Worm (Caenorhabditis elegans) whole organism, young adult: ENCODE data around the gene twk-5.

Experiments used
- B0019.2 ChIP-seq: fragments of 200-800 bp; sonication (Bioruptor generic); conservative IDR thresholded peaks from 2 replicates; pipeline ENCODE4 v1.3.6; 2022; ENCODE audit warnings: missing genetic modification reagents, missing genetic modification characterization, missing compliant biosample characterization
- B0261.1 ChIP-seq: sonication (generic microtip); optimal IDR thresholded peaks from 2 replicates; lab custom pipeline; 2016; ENCODE audit warnings: mild to moderate bottlenecking, missing genetic modification characterization, moderate library complexity, missing compliant biosample characterization
- B0336.3 ChIP-seq: fragments of 200-800 bp; sonication (Bioruptor generic); IDR thresholded peaks from 2 replicates; pipeline ENCODE4 v1.3.6; 2022; ENCODE audit warnings: missing genetic modification characterization, missing compliant biosample characterization
- C06A6.2 ChIP-seq: fragments of 200-800 bp; sonication (Bioruptor generic); conservative IDR thresholded peaks from 2 replicates; pipeline ENCODE4 v1.3.6; 2022; ENCODE audit warnings: missing genetic modification characterization, missing compliant biosample characterization
- C17E4.6 ChIP-seq: fragments of 200-800 bp; sonication (Bioruptor generic); IDR thresholded peaks from 2 replicates; pipeline ENCODE4 v1.3.6; 2022; ENCODE audit warnings: missing genetic modification reagents, missing genetic modification characterization, missing compliant biosample characterization
- D2030.7 ChIP-seq: fragments of 200-800 bp; sonication (Bioruptor generic); IDR thresholded peaks from 2 replicates; pipeline ENCODE4 v1.3.6; 2022; ENCODE audit warnings: missing genetic modification reagents, missing genetic modification characterization, missing compliant biosample characterization
- F22D6.2 ChIP-seq: sonication (generic microtip); optimal IDR thresholded peaks from 2 replicates; lab custom pipeline; 2016; ENCODE audit warnings: mild to moderate bottlenecking, missing genetic modification characterization, missing compliant biosample characterization
- F33H1.4 ChIP-seq: fragments of 200-800 bp; sonication (Bioruptor generic); IDR thresholded peaks from 2 replicates; pipeline ENCODE4 v1.3.6; 2022; ENCODE audit warnings: missing genetic modification reagents, missing genetic modification characterization, missing compliant biosample characterization
- F39B2.1 ChIP-seq: fragments of 200-800 bp; sonication (Bioruptor generic); IDR thresholded peaks from 2 replicates; pipeline ENCODE4 v1.3.6; 2022; ENCODE audit warnings: missing genetic modification reagents, missing genetic modification characterization, missing compliant biosample characterization
- F52B5.7 ChIP-seq: sonication (generic microtip); optimal IDR thresholded peaks from 2 replicates; lab custom pipeline; 2016; ENCODE audit warnings: mild to moderate bottlenecking, missing genetic modification characterization, missing compliant biosample characterization
- T07F8.4 ChIP-seq: sonication (generic microtip); optimal IDR thresholded peaks from 2 replicates; lab custom pipeline; 2016; ENCODE audit warnings: mild to moderate bottlenecking, missing genetic modification characterization, moderate library complexity, missing compliant biosample characterization
- Y53G8AR.9 ChIP-seq: fragments of 200-800 bp; sonication (Bioruptor generic); conservative IDR thresholded peaks from 2 replicates; pipeline ENCODE4 v1.3.6; 2022; ENCODE audit warnings: missing genetic modification reagents, missing genetic modification characterization, missing compliant biosample characterization
- Y56A3A.18 ChIP-seq: fragments of 200-800 bp; sonication (Bioruptor generic); IDR thresholded peaks from 2 replicates; pipeline ENCODE4 v1.3.6; 2022; ENCODE audit warnings: missing genetic modification reagents, missing genetic modification characterization, missing compliant biosample characterization
- Y67H2A.10 ChIP-seq: fragments of 200-800 bp; sonication (Bioruptor generic); conservative IDR thresholded peaks from 2 replicates; pipeline ENCODE4 v1.3.6; 2022; ENCODE audit warnings: missing genetic modification reagents, missing genetic modification characterization, missing compliant biosample characterization
- Y79H2A.3 ChIP-seq: fragments of 200-800 bp; sonication (Bioruptor generic); conservative IDR thresholded peaks from 2 replicates; pipeline ENCODE4 v1.3.6; 2022; ENCODE audit warnings: missing genetic modification reagents, missing genetic modification characterization, missing compliant biosample characterization
- Y95B8A.8 ChIP-seq: fragments of 200-800 bp; sonication (Bioruptor generic); IDR thresholded peaks from 2 replicates; pipeline ENCODE4 v1.3.6; 2022; ENCODE audit warnings: missing genetic modification reagents, missing genetic modification characterization, missing compliant biosample characterization
- ZK185.1 ChIP-seq: sonication (generic microtip); optimal IDR thresholded peaks from 2 replicates; lab custom pipeline; 2016; ENCODE audit warnings: mild to moderate bottlenecking, missing genetic modification characterization, missing compliant biosample characterization; ENCODE audit not compliant: poor library complexity, severe bottlenecking
- akir-1 ChIP-seq: fragments of 200-800 bp; sonication (Bioruptor generic); optimal IDR thresholded peaks from 2 replicates; lab custom pipeline; 2018; ENCODE audit warnings: mild to moderate bottlenecking, missing genetic modification characterization, moderate library complexity, missing compliant biosample characterization
- aptf-2 ChIP-seq: fragments of 200-800 bp; sonication (Bioruptor generic); conservative IDR thresholded peaks from 2 replicates; pipeline ENCODE4 v1.3.6; 2022; ENCODE audit warnings: missing genetic modification reagents, missing genetic modification characterization, missing compliant biosample characterization
- athp-1 ChIP-seq: sonication (generic microtip); optimal IDR thresholded peaks from 2 replicates; lab custom pipeline; 2017; ENCODE audit warnings: mild to moderate bottlenecking, missing genetic modification characterization, missing compliant biosample characterization
- attf-6 ChIP-seq: fragments of 200-800 bp; sonication (Bioruptor generic); IDR thresholded peaks from 2 replicates; pipeline ENCODE4 v1.3.6; 2022; ENCODE audit warnings: missing genetic modification reagents, missing genetic modification characterization, missing compliant biosample characterization
- bed-2 ChIP-seq: fragments of 200-800 bp; sonication (Bioruptor generic); IDR thresholded peaks from 2 replicates; pipeline ENCODE4 v1.3.6; 2022; ENCODE audit warnings: missing genetic modification reagents, missing genetic modification characterization, missing compliant biosample characterization
- cebp-1 ChIP-seq, 2 experiments: fragments of 200-800 bp in 1 of 2; sonication (Bioruptor generic) in 1 of 2; sonication (generic microtip) in 1 of 2; IDR thresholded peaks in 1 of 2; optimal IDR thresholded peaks in 1 of 2; 2 replicates each; pipeline versions ENCODE4 v1.3.6 to Lab custom; 2017 to 2022; ENCODE audit warnings: missing compliant biosample characterization in 2 of 2, missing genetic modification characterization in 2 of 2, mild to moderate bottlenecking in 1 of 2, missing genetic modification reagents in 1 of 2, moderate library complexity in 1 of 2
- cebp-2 ChIP-seq: fragments of 200-800 bp; sonication (Bioruptor generic); IDR thresholded peaks from 2 replicates; pipeline ENCODE4 v1.3.6; 2022; ENCODE audit warnings: missing genetic modification characterization, missing compliant biosample characterization
- ceh-100 ChIP-seq: fragments of 200-800 bp; sonication (Bioruptor generic); IDR thresholded peaks from 2 replicates; pipeline ENCODE4 v1.3.6; 2022; ENCODE audit warnings: missing genetic modification reagents, missing genetic modification characterization, missing compliant biosample characterization
- ceh-91 ChIP-seq: fragments of 200-800 bp; sonication (Bioruptor generic); IDR thresholded peaks from 2 replicates; pipeline ENCODE4 v1.3.6; 2022; ENCODE audit warnings: missing genetic modification reagents, missing genetic modification characterization, missing compliant biosample characterization
- chd-7 ChIP-seq: sonication (generic microtip); optimal IDR thresholded peaks from 2 replicates; lab custom pipeline; 2016; ENCODE audit warnings: mild to moderate bottlenecking, missing genetic modification characterization, moderate library complexity, missing compliant biosample characterization
- dox-1 ChIP-seq: fragments of 200-800 bp; sonication (Bioruptor generic); IDR thresholded peaks from 2 replicates; pipeline ENCODE4 v1.3.6; 2022; ENCODE audit warnings: missing genetic modification reagents, missing genetic modification characterization, missing compliant biosample characterization
- efl-1 ChIP-seq: fragments of 150-350 bp; optimal IDR thresholded peaks from 2 replicates; lab custom pipeline; 2014; ENCODE audit warnings: missing biosample characterization, missing genetic modification reagents, missing genetic modification characterization
- ekl-4 ChIP-seq: fragments of 200-800 bp; sonication (Bioruptor generic); IDR thresholded peaks from 2 replicates; pipeline ENCODE4 v1.3.6; 2022; ENCODE audit warnings: missing genetic modification reagents, missing genetic modification characterization, missing compliant biosample characterization
- gei-17 ChIP-seq: fragments of 200-800 bp; sonication (Bioruptor generic); optimal IDR thresholded peaks from 2 replicates; lab custom pipeline; 2018; ENCODE audit warnings: mild to moderate bottlenecking, missing genetic modification characterization, missing compliant biosample characterization
- hmg-1.2 ChIP-seq: fragments of 200-800 bp; sonication (Bioruptor generic); IDR thresholded peaks from 2 replicates; pipeline ENCODE4 v1.3.6; 2022; ENCODE audit warnings: missing genetic modification reagents, missing genetic modification characterization, missing compliant biosample characterization
- hmg-20 ChIP-seq: fragments of 200-800 bp; sonication (Bioruptor generic); IDR thresholded peaks from 2 replicates; pipeline ENCODE4 v1.3.6; 2022; ENCODE audit warnings: missing genetic modification reagents, missing genetic modification characterization, missing compliant biosample characterization
- hsf-1 ChIP-seq: fragments of 200-800 bp; sonication (Bioruptor generic); IDR thresholded peaks from 2 replicates; pipeline ENCODE4 v1.3.6; 2022; ENCODE audit warnings: missing genetic modification reagents, missing genetic modification characterization, missing compliant biosample characterization
- lin-35 ChIP-seq, 3 experiments: fragments of 150-350 bp in 2 of 3; sonication (generic microtip) in 1 of 3; optimal IDR thresholded peaks; 2 replicates each; lab custom pipeline; 2014 to 2018; ENCODE audit warnings: missing biosample characterization in 3 of 3, missing genetic modification characterization in 3 of 3, missing genetic modification reagents in 3 of 3
- lin-40 ChIP-seq: sonication (generic microtip); optimal IDR thresholded peaks from 2 replicates; lab custom pipeline; 2016; ENCODE audit warnings: missing genetic modification characterization, mild to moderate bottlenecking, missing compliant biosample characterization, missing genotype, missing genetic modification reagents
- lin-54 ChIP-seq: fragments of 200-800 bp; sonication (Bioruptor generic); optimal IDR thresholded peaks from 2 replicates; lab custom pipeline; 2018; ENCODE audit warnings: mild to moderate bottlenecking, missing genetic modification characterization, missing compliant biosample characterization
- mcd-1 ChIP-seq: fragments of 200-800 bp; sonication (Bioruptor generic); IDR thresholded peaks from 2 replicates; pipeline ENCODE4 v1.3.6; 2022; ENCODE audit warnings: missing genetic modification reagents, missing genetic modification characterization, missing compliant biosample characterization
- mel-28 ChIP-seq: sonication (generic microtip); optimal IDR thresholded peaks from 2 replicates; lab custom pipeline; 2016; ENCODE audit warnings: borderline replicate concordance, mild to moderate bottlenecking, missing genetic modification characterization, missing compliant biosample characterization
- snpc-3.4 ChIP-seq: sonication (generic microtip); optimal IDR thresholded peaks from 2 replicates; lab custom pipeline; 2017; ENCODE audit warnings: missing genetic modification characterization, mild to moderate bottlenecking, missing compliant biosample characterization, antibody characterized with exemption, moderate library complexity, missing genotype, missing genetic modification reagents
- tbp1 ChIP-seq: fragments of 200-800 bp; sonication (Bioruptor generic); optimal IDR thresholded peaks from 2 replicates; lab custom pipeline; 2018; ENCODE audit warnings: mild to moderate bottlenecking, missing genetic modification characterization, missing compliant biosample characterization
- unc-130 ChIP-seq: sonication (generic microtip); optimal IDR thresholded peaks from 2 replicates; lab custom pipeline; 2016; ENCODE audit warnings: missing genetic modification reagents, missing genetic modification characterization, missing compliant biosample characterization
- xnd-1 ChIP-seq: sonication (generic microtip); optimal IDR thresholded peaks from 2 replicates; lab custom pipeline; 2016; ENCODE audit warnings: missing genotype, missing genetic modification reagents, missing genetic modification characterization, missing compliant biosample characterization
- zfh-2 ChIP-seq: fragments of 200-800 bp; sonication (Bioruptor generic); conservative IDR thresholded peaks from 2 replicates; pipeline ENCODE4 v1.3.6; 2022; ENCODE audit warnings: missing genetic modification reagents, missing genetic modification characterization, missing compliant biosample characterization
- ztf-28 ChIP-seq: fragments of 200-800 bp; sonication (Bioruptor generic); IDR thresholded peaks from 2 replicates; pipeline ENCODE4 v1.3.6; 2022; ENCODE audit warnings: missing genetic modification reagents, missing genetic modification characterization, missing compliant biosample characterization
- ztf-6 ChIP-seq: fragments of 200-800 bp; sonication (Bioruptor generic); IDR thresholded peaks from 2 replicates; pipeline ENCODE4 v1.3.6; 2022; ENCODE audit warnings: missing genetic modification reagents, missing genetic modification characterization, missing compliant biosample characterization

The twk-5 gene

ce11 chrII:11534429-11535099 lies 49.5 kb upstream of the twk-5 start, which contains the start of gene Y62F5A.12 (continued):
- TF ChIP-seq dox-1 (GFP tag; lab: Robert Waterston, UW): peak; percentile 98
- peak; percentile 99 for TF ChIP-seq mcd-1 (GFP tag; lab: Robert Waterston, UW)
- TF ChIP-seq efl-1 (GFP tag; lab: Kevin White, UChicago): peak; percentile 52
- TF ChIP-seq ZK185.1: peak; percentile 71
- TF ChIP-seq ztf-6 (GFP tag; lab: Robert Waterston, UW): peak; percentile 98
- peak; percentile 80 for TF ChIP-seq F33H1.4
- TF ChIP-seq T07F8.4 (tag; lab: Kevin White, UChicago): peak; percentile 86
- peak; percentile 98 for TF ChIP-seq bed-2 (GFP tag; lab: Robert Waterston, UW)
- peak; percentile 94 for TF ChIP-seq ekl-4
- TF ChIP-seq hmg-20 (GFP tag; lab: Robert Waterston, UW): peak; percentile 74
- TF ChIP-seq Y56A3A.18 (GFP tag; lab: Robert Waterston, UW): 0 out of 2 replicates have a peak, but pooled peaks have one; percentile 67
- TF ChIP-seq tbp1 (GFP tag; lab: Kevin White, UChicago): peak; percentile 71
- TF ChIP-seq lin-54 (GFP tag; lab: Kevin White, UChicago): peak; percentile 92
- TF ChIP-seq zfh-2 (GFP tag; lab: Robert Waterston, UW): peak; percentile 70; the same call in 1 of the 2 replicates
- TF ChIP-seq Y79H2A.3 (GFP tag; lab: Robert Waterston, UW): peak; percentile 89
- TF ChIP-seq mel-28 (tag; lab: Kevin White, UChicago): peak; percentile 43
- TF ChIP-seq Y53G8AR.9: peak; percentile 93
- TF ChIP-seq F39B2.1 (GFP tag; lab: Robert Waterston, UW): peak; percentile 34; the same call in 1 of the 2 replicates
- peak; percentile 82 for TF ChIP-seq C06A6.2 (GFP tag; lab: Robert Waterston, UW)
- peak; percentile 93 for TF ChIP-seq Y67H2A.10
- peak; percentile 20 for TF ChIP-seq B0261.1 (tag; lab: Kevin White, UChicago)
- peak; percentile 1 for TF ChIP-seq gei-17
- peak; percentile 91 for TF ChIP-seq hsf-1 (GFP tag; lab: Robert Waterston, UW)
- TF ChIP-seq C17E4.6 (GFP tag; lab: Robert Waterston, UW): peak; percentile 67
- peak; percentile 99 for TF ChIP-seq D2030.7 (GFP tag; lab: Robert Waterston, UW)
- TF ChIP-seq unc-130 (GFP tag; lab: Kevin White, UChicago): peak; percentile 88
- peak; percentile 78 for TF ChIP-seq B0336.3 (GFP tag; lab: Robert Waterston, UW)
- TF ChIP-seq snpc-3.4: peak; percentile 58
- peak; percentile 94 for TF ChIP-seq Y95B8A.8 (GFP tag; lab: Robert Waterston, UW)
- TF ChIP-seq lin-35 (GFP tag; optimal IDR thresholded peaks at IDR 0.05; lab: Kevin White, UChicago): peak in 1 of 3 experiments; percentile 84
- TF ChIP-seq F52B5.7: peak; percentile 65
- peak; percentile 63 for TF ChIP-seq chd-7 (tag; lab: Kevin White, UChicago)
- peak; percentile 74 for TF ChIP-seq attf-6 (GFP tag; lab: Robert Waterston, UW)
- TF ChIP-seq athp-1 (tag; lab: Kevin White, UChicago): peak; percentile 88
- TF ChIP-seq cebp-2 (GFP tag; lab: Robert Waterston, UW): 0 out of 2 replicates have a peak, but pooled peaks have one; percentile 67
- peak; percentile 96 for TF ChIP-seq aptf-2 (GFP tag; lab: Robert Waterston, UW)
- TF ChIP-seq hmg-1.2 (GFP tag; lab: Robert Waterston, UW): peak; percentile 81
- TF ChIP-seq ztf-28 (GFP tag; lab: Robert Waterston, UW): peak; percentile 98
- peak; percentile 89 for TF ChIP-seq cebp-1 (GFP tag; IDR thresholded peaks at IDR 0.05; lab: Robert Waterston, UW)
- peak; percentile 83 for TF ChIP-seq cebp-1 (tag; optimal IDR thresholded peaks at IDR 0.05; lab: Kevin White, UChicago)
- TF ChIP-seq akir-1 (GFP tag; lab: Kevin White, UChicago): peak; percentile 82
- TF ChIP-seq ceh-100 (GFP tag; lab: Robert Waterston, UW): peak; percentile 99
- peak; percentile 97 for TF ChIP-seq ceh-91 (GFP tag; lab: Robert Waterston, UW)
- TF ChIP-seq lin-40 (tag; lab: Kevin White, UChicago): peak; percentile 83
- TF ChIP-seq xnd-1 (tag; lab: Kevin White, UChicago): peak; percentile 53
- peak; percentile 54 for TF ChIP-seq F22D6.2 (tag; lab: Kevin White, UChicago)
- TF ChIP-seq B0019.2 (GFP tag; lab: Robert Waterston, UW): peak; percentile 86
